Fruit fly (Drosophila melanogaster) whole organism, embryonic: Measurements from ENCODE around the gene Srrm234.
A peak's percentile ranks its signal among the peaks of the same experiment; 100 is the strongest.

Experiments
- Ada2b ChIP-seq: fragments of 200-800 bp; sonication (Bioruptor generic); IDR thresholded peaks from 2 replicates; pipeline ENCODE4 v1.3.6; 2022; ENCODE audit warnings: missing biosample characterization, missing genetic modification characterization
- Adf1 ChIP-seq: fragments of 200-800 bp; sonication (Bioruptor generic); IDR thresholded peaks from 2 replicates; pipeline ENCODE4 v1.3.6; 2022; ENCODE audit warnings: missing biosample characterization, missing genetic modification characterization
- CG10654 ChIP-seq: fragments of 200-800 bp; sonication (Bioruptor generic); optimal IDR thresholded peaks from 2 replicates; lab custom pipeline; 2016; ENCODE audit warnings: missing biosample characterization, missing genetic modification characterization
- CG12391 ChIP-seq: fragments of 200-800 bp; sonication (Bioruptor generic); optimal IDR thresholded peaks from 3 replicates; lab custom pipeline; 2018; ENCODE audit warnings: missing biosample characterization, mild to moderate bottlenecking, missing genetic modification characterization, moderate library complexity
- CG13624 ChIP-seq: fragments of 200-800 bp; sonication (Bioruptor generic); optimal IDR thresholded peaks from 2 replicates; lab custom pipeline; 2016; ENCODE audit warnings: missing biosample characterization, missing genetic modification characterization
- CG13775 ChIP-seq: fragments of 200-800 bp; sonication (Bioruptor generic); optimal IDR thresholded peaks from 3 replicates; lab custom pipeline; 2017; ENCODE audit warnings: missing biosample characterization, mild to moderate bottlenecking, missing genetic modification characterization
- CG17568 ChIP-seq: fragments of 200-800 bp; sonication (Bioruptor generic); optimal IDR thresholded peaks from 2 replicates; lab custom pipeline; 2018; ENCODE audit warnings: missing biosample characterization, mild to moderate bottlenecking, missing genetic modification characterization, moderate library complexity
- CG18262 ChIP-seq: fragments of 200-800 bp; optimal IDR thresholded peaks from 3 replicates; lab custom pipeline; 2019; ENCODE audit warnings: missing biosample characterization, mild to moderate bottlenecking, missing genetic modification characterization, moderate library complexity
- CG31388 ChIP-seq: fragments of 200-800 bp; sonication (Bioruptor generic); optimal IDR thresholded peaks from 2 replicates; lab custom pipeline; 2016; ENCODE audit warnings: missing biosample characterization, missing genetic modification characterization
- CG32767 ChIP-seq: fragments of 200-800 bp; sonication (Bioruptor generic); IDR thresholded peaks from 2 replicates; pipeline ENCODE4 v1.3.6; 2022; ENCODE audit warnings: missing biosample characterization, missing genetic modification characterization
- CG3847 ChIP-seq: fragments of 200-800 bp; sonication (Bioruptor generic); IDR thresholded peaks from 2 replicates; pipeline ENCODE4 v1.3.6; 2022; ENCODE audit warnings: missing biosample characterization, missing genetic modification characterization
- CG6272 ChIP-seq: fragments of 200-800 bp; sonication (Bioruptor generic); IDR thresholded peaks from 2 replicates; pipeline ENCODE4 v1.3.6; 2022; ENCODE audit warnings: missing biosample characterization, missing genetic modification characterization
- CG6689 ChIP-seq: fragments of 200-800 bp; sonication (Bioruptor generic); IDR thresholded peaks from 2 replicates; pipeline ENCODE4 v1.3.6; 2022; ENCODE audit warnings: missing biosample characterization, missing genetic modification characterization
- CG7556 ChIP-seq: fragments of 200-800 bp; sonication (Bioruptor generic); optimal IDR thresholded peaks from 2 replicates; lab custom pipeline; 2017; ENCODE audit warnings: missing biosample characterization, mild to moderate bottlenecking, missing genetic modification characterization
- CG7745 ChIP-seq: fragments of 200-800 bp; sonication (Bioruptor generic); optimal IDR thresholded peaks from 2 replicates; lab custom pipeline; 2018; ENCODE audit warnings: missing biosample characterization, mild to moderate bottlenecking, missing genetic modification characterization, moderate library complexity
- CG7963 ChIP-seq: fragments of 200-800 bp; sonication (Bioruptor generic); IDR thresholded peaks from 3 replicates; pipeline ENCODE4 v1.3.6; 2022; ENCODE audit warnings: missing biosample characterization, missing genetic modification characterization; ENCODE audit not compliant: partially characterized antibody
- CG8290 ChIP-seq, 3 experiments: fragments of 200-800 bp; sonication (Bioruptor generic); optimal IDR thresholded peaks; 2 replicates each; lab custom pipeline; 2016 to 2019; ENCODE audit warnings: missing biosample characterization in 3 of 3, missing genetic modification characterization in 3 of 3, mild to moderate bottlenecking in 2 of 3, moderate library complexity in 1 of 3
- CG8924 ChIP-seq: fragments of 200-800 bp; optimal IDR thresholded peaks from 3 replicates; lab custom pipeline; 2019; ENCODE audit warnings: missing biosample characterization, mild to moderate bottlenecking, missing genetic modification characterization, moderate library complexity
- Chrac-16 ChIP-seq: fragments of 200-800 bp; sonication (Bioruptor generic); optimal IDR thresholded peaks from 3 replicates; lab custom pipeline; 2016; ENCODE audit warnings: missing biosample characterization, missing genetic modification characterization
- CoRest ChIP-seq: fragments of 200-800 bp; sonication (Bioruptor generic); optimal IDR thresholded peaks from 3 replicates; lab custom pipeline; 2018; ENCODE audit warnings: missing biosample characterization, mild to moderate bottlenecking, missing genetic modification characterization, moderate library complexity
- Dip3 ChIP-seq: fragments of 200-800 bp; sonication (Bioruptor generic); optimal IDR thresholded peaks from 3 replicates; lab custom pipeline; 2016; ENCODE audit warnings: missing biosample characterization, missing genetic modification characterization
- Doc2 ChIP-seq: fragments of 200-800 bp; sonication (Bioruptor generic); IDR thresholded peaks from 2 replicates; pipeline ENCODE4 v1.3.6; 2022; ENCODE audit warnings: missing biosample characterization, missing genetic modification characterization
- Eip74EF ChIP-seq, 2 experiments: fragments of 200-800 bp in 1 of 2; fragments of >200 bp in 1 of 2; sonication (Bioruptor generic) in 1 of 2; optimal IDR thresholded peaks; 2 replicates each; lab custom pipeline; 2017 to 2019; ENCODE audit warnings: missing biosample characterization in 2 of 2, missing genetic modification characterization in 2 of 2, mild to moderate bottlenecking in 1 of 2, moderate library complexity in 1 of 2
- HLHmδ ChIP-seq: fragments of 200-800 bp; sonication (Bioruptor generic); optimal IDR thresholded peaks from 2 replicates; lab custom pipeline; 2018; ENCODE audit warnings: missing biosample characterization, mild to moderate bottlenecking, missing genetic modification characterization, moderate library complexity
- HmgD ChIP-seq: fragments of 200-800 bp; sonication (Bioruptor generic); optimal IDR thresholded peaks from 3 replicates; lab custom pipeline; 2016; ENCODE audit warnings: missing biosample characterization, missing genetic modification characterization
- Hmr ChIP-seq: fragments of 200-800 bp; sonication (Bioruptor generic); optimal IDR thresholded peaks from 3 replicates; lab custom pipeline; 2017; ENCODE audit warnings: mild to moderate bottlenecking, missing biosample characterization, missing genetic modification reagents, missing genetic modification characterization
- MTF-1 ChIP-seq: fragments of 200-800 bp; sonication (Bioruptor generic); optimal IDR thresholded peaks from 2 replicates; lab custom pipeline; 2018; ENCODE audit warnings: missing biosample characterization, mild to moderate bottlenecking, missing genetic modification characterization, borderline replicate concordance
- NfI ChIP-seq: fragments of 200-800 bp; sonication (Bioruptor generic); optimal IDR thresholded peaks from 3 replicates; lab custom pipeline; 2018; ENCODE audit warnings: missing biosample characterization, mild to moderate bottlenecking, missing genetic modification characterization, moderate library complexity
- ap ChIP-seq: fragments of 200-800 bp; sonication (Bioruptor generic); IDR thresholded peaks from 2 replicates; pipeline ENCODE4 v1.3.6; 2022; ENCODE audit warnings: missing biosample characterization, missing genetic modification characterization
- ci ChIP-seq: fragments of 200-800 bp; sonication (Bioruptor generic); IDR thresholded peaks from 3 replicates; pipeline ENCODE4 v1.3.6; 2022; ENCODE audit warnings: missing biosample characterization, missing genetic modification characterization
- corto ChIP-seq: fragments of 200-800 bp; sonication (Bioruptor generic); optimal IDR thresholded peaks from 2 replicates; lab custom pipeline; 2016; ENCODE audit warnings: missing biosample characterization, mild to moderate bottlenecking, missing genetic modification characterization, moderate library complexity
- croc ChIP-seq: fragments of 200-800 bp; sonication (Bioruptor generic); conservative IDR thresholded peaks from 3 replicates; pipeline ENCODE4 v1.3.6; 2022; ENCODE audit warnings: missing biosample characterization, missing genetic modification characterization
- cwo ChIP-seq: fragments of 200-800 bp; sonication (Bioruptor generic); optimal IDR thresholded peaks from 3 replicates; lab custom pipeline; 2017; ENCODE audit warnings: missing biosample characterization, missing genetic modification characterization, mild to moderate bottlenecking, moderate library complexity, missing genetic modification reagents
- dmrt99B ChIP-seq: fragments of 200-800 bp; sonication (Bioruptor generic); optimal IDR thresholded peaks from 2 replicates; lab custom pipeline; 2018; ENCODE audit warnings: missing biosample characterization, mild to moderate bottlenecking, missing genetic modification characterization, moderate library complexity
- dpn ChIP-seq, 2 experiments: fragments of 200-800 bp; sonication (Bioruptor generic); optimal IDR thresholded peaks; 3 replicates each; lab custom pipeline; 2016; ENCODE audit warnings: missing biosample characterization in 2 of 2, missing genetic modification characterization in 2 of 2
- esg ChIP-seq: fragments of 200-800 bp; sonication (Bioruptor generic); conservative IDR thresholded peaks from 2 replicates; pipeline ENCODE4 v1.3.6; 2022; ENCODE audit warnings: missing biosample characterization, missing genetic modification characterization
- fd102C ChIP-seq: fragments of 200-800 bp; sonication (Bioruptor generic); optimal IDR thresholded peaks from 2 replicates; lab custom pipeline; 2018; ENCODE audit warnings: missing biosample characterization, mild to moderate bottlenecking, missing genetic modification characterization, moderate library complexity
- gcm2 ChIP-seq: fragments of 200-800 bp; sonication (Bioruptor generic); optimal IDR thresholded peaks from 2 replicates; lab custom pipeline; 2016; ENCODE audit warnings: missing biosample characterization, missing genetic modification characterization
- grau ChIP-seq: fragments of 200-800 bp; optimal IDR thresholded peaks from 3 replicates; lab custom pipeline; 2019; ENCODE audit warnings: missing biosample characterization, mild to moderate bottlenecking, missing genetic modification characterization, moderate library complexity
- gsb ChIP-seq: fragments of 200-800 bp; sonication (Bioruptor generic); IDR thresholded peaks from 2 replicates; pipeline ENCODE4 v1.3.6; 2022; ENCODE audit warnings: missing biosample characterization, missing genetic modification characterization
- gsb-n ChIP-seq: fragments of 200-800 bp; sonication (Bioruptor generic); optimal IDR thresholded peaks from 3 replicates; lab custom pipeline; 2018; ENCODE audit warnings: missing biosample characterization, mild to moderate bottlenecking, missing genetic modification characterization
- jumu ChIP-seq: fragments of 200-800 bp; sonication (Bioruptor generic); optimal IDR thresholded peaks from 3 replicates; lab custom pipeline; 2016; ENCODE audit warnings: missing biosample characterization, missing genetic modification characterization
- klu ChIP-seq: fragments of 200-800 bp; sonication (Bioruptor generic); IDR thresholded peaks from 2 replicates; pipeline ENCODE4 v1.3.6; 2022; ENCODE audit warnings: missing biosample characterization, missing genetic modification characterization
- nau ChIP-seq: fragments of 200-800 bp; sonication (Bioruptor generic); optimal IDR thresholded peaks from 3 replicates; lab custom pipeline; 2017; ENCODE audit warnings: missing biosample characterization, mild to moderate bottlenecking, missing genetic modification characterization, missing genetic modification reagents
- scrt ChIP-seq: fragments of 200-800 bp; sonication (Bioruptor generic); optimal IDR thresholded peaks from 2 replicates; lab custom pipeline; 2018; ENCODE audit warnings: missing biosample characterization, mild to moderate bottlenecking, missing genetic modification characterization, moderate library complexity
- sima ChIP-seq: fragments of 200-800 bp; sonication (Bioruptor generic); optimal IDR thresholded peaks from 2 replicates; lab custom pipeline; 2016; ENCODE audit warnings: missing biosample characterization, missing genetic modification characterization
- slbo ChIP-seq: fragments of 200-800 bp; sonication (Bioruptor generic); IDR thresholded peaks from 2 replicates; pipeline ENCODE4 v1.3.6; 2022; ENCODE audit warnings: missing biosample characterization, missing genetic modification characterization
- slp2 ChIP-seq: fragments of 200-800 bp; sonication (Bioruptor generic); optimal IDR thresholded peaks from 2 replicates; lab custom pipeline; 2016; ENCODE audit warnings: missing biosample characterization, missing genetic modification characterization
- unpg ChIP-seq: fragments of 200-800 bp; sonication (Bioruptor generic); optimal IDR thresholded peaks from 3 replicates; lab custom pipeline; 2018; ENCODE audit warnings: missing biosample characterization, mild to moderate bottlenecking, missing genetic modification characterization, moderate library complexity

Gene Srrm234

dm6 chr3L:1629064-1629777, 35.6 kb downstream of the Srrm234 start, which contains the start of gene GC (continued):
- TF ChIP-seq CG7963 (no peak), cwo (no peak), esg (GFP tag; lab: Robert Waterston, UW) (peak; percentile 32; the same call in 1 of the 2 replicates), sima (GFP tag; lab: Kevin White, UChicago) (no peak), CG31388 (no peak), CG6689 (GFP tag; lab: Robert Waterston, UW) (peak; percentile 32; the same call in 1 of the 2 replicates), corto (no peak), CG8924 (tag; lab: Kevin White, UChicago) (no peak), HLHmδ (GFP tag; lab: Kevin White, UChicago) (no peak), CG12391 (tag; lab: Kevin White, UChicago) (peak; percentile 4), ci (GFP tag; lab: Robert Waterston, UW) (peak; percentile 39; the same call in 1 of the 3 replicates), unpg (GFP tag; lab: Kevin White, UChicago) (no peak), slp2 (GFP tag; lab: Kevin White, UChicago) (no peak), Adf1 (GFP tag; lab: Robert Waterston, UW) (no peak), CG17568 (GFP tag; lab: Kevin White, UChicago) (no peak), CG32767 (GFP tag; lab: Robert Waterston, UW) (no peak), CG8290 (GFP tag; optimal IDR thresholded peaks at IDR 0.05; lab: Kevin White, UChicago) (no peak), CG8290 (tag; optimal IDR thresholded peaks at IDR 0.05; lab: Kevin White, UChicago) (no peak), gcm2 (GFP tag; lab: Kevin White, UChicago) (no peak), Ada2b (GFP tag; lab: Robert Waterston, UW) (no peak), croc (GFP tag; lab: Robert Waterston, UW) (no peak), CG7556 (GFP tag; lab: Kevin White, UChicago) (peak; percentile 13), CG6272 (no peak), gsb-n (tag; lab: Kevin White, UChicago) (no peak), CG13624 (GFP tag; lab: Kevin White, UChicago) (no peak), CG18262 (tag; lab: Kevin White, UChicago) (no peak), Eip74EF (GFP tag; optimal IDR thresholded peaks at IDR 0.05; lab: Kevin White, UChicago) (no peak), Chrac-16 (GFP tag; lab: Kevin White, UChicago) (no peak), Hmr (GFP tag; lab: Kevin White, UChicago) (peak; percentile 49), nau (GFP tag; lab: Kevin White, UChicago) (no peak), Doc2 (no peak), dmrt99B (tag; lab: Kevin White, UChicago) (no peak), klu (GFP tag; lab: Robert Waterston, UW) (no peak), ap (GFP tag; lab: Robert Waterston, UW) (no peak), CoRest (tag; lab: Kevin White, UChicago) (peak; percentile 5), scrt (GFP tag; lab: Kevin White, UChicago) (peak; percentile 97), CG3847 (GFP tag; lab: Robert Waterston, UW) (0 out of 2 replicates have a peak, but pooled peaks have one; percentile 4), fd102C (GFP tag; lab: Kevin White, UChicago) (no peak), HmgD (GFP tag; lab: Kevin White, UChicago) (no peak), CG10654 (GFP tag; lab: Kevin White, UChicago) (no peak), dpn (GFP tag; optimal IDR thresholded peaks at IDR 0.05; lab: Kevin White, UChicago) (peak in 1 of 2 experiments; percentile 16), gsb (no peak), slbo (peak; percentile 56), CG7745 (tag; lab: Kevin White, UChicago) (no peak), jumu (GFP tag; lab: Kevin White, UChicago) (no peak), Dip3 (GFP tag; lab: Kevin White, UChicago) (peak; percentile 4), NfI (GFP tag; lab: Kevin White, UChicago) (no peak), MTF-1 (no peak), CG13775 (GFP tag; lab: Kevin White, UChicago) (no peak), grau (tag; lab: Kevin White, UChicago) (peak; percentile 26)
